Fruit fly (Drosophila melanogaster): ENCODE data around the gene CG10657.

The CG10657 gene

DNA sequence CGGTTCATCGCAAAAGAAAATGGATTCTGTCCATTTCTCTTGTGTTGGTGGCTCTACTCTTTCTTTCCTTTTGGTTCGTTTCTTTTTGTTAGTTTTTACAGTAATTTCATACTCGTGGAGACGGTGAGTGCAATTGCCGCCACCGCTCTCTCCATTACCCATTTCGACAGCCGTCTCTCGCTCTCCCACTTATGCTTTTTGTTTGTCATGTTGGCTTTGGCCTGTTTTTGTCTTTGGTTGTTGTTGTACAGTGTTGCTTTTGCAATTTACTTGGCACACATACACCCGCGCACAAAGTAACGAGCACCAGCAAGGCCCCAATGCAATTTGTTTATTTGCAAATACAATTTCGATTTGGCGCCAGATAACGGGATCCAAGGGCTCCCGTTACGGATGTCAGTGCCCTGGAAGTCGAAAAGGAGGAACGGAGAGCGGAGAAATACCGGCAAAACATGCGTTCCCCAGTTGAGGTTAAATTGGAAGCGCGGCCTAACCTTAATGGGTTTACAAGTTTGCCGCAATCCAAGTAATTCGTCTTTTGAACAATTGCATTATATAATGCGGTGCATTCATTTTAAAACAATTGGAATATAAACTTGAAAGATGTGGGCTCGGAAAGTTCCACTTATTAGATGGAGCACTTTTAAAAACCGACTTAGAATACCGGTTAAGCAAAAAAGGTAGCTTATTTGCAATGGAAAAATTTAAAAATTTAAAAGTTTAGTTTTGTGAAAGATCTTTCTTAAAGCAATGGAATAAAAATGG is 18.9 kb upstream of the CG10657 start (continued):
- TF ChIP-seq Ets96B (tag; optimal IDR thresholded peaks at IDR 0.05) (peak; percentile 73), CG11762 (GFP tag; optimal IDR thresholded peaks at IDR 0.05; ENCODE audit: insufficient read depth) (no peak), lz (GFP tag; optimal IDR thresholded peaks at IDR 0.05) (no peak), CG10669 (GFP tag; optimal IDR thresholded peaks at IDR 0.05) (peak; percentile 16), CG6792 (GFP tag; optimal IDR thresholded peaks at IDR 0.05) (peak; percentile 1), esn (GFP tag; optimal IDR thresholded peaks at IDR 0.05) (no peak), CG16779 (tag; optimal IDR thresholded peaks at IDR 0.05) (peak; percentile 93), cyc (GFP tag; optimal IDR thresholded peaks at IDR 0.05) (no peak), Eip75B (GFP tag; optimal IDR thresholded peaks at IDR 0.05) (peak; percentile 30), CG11294 (GFP tag; IDR thresholded peaks at IDR 0.05) (no peak; the same call in 1 of the 2 replicates), Smox (GFP tag; optimal IDR thresholded peaks at IDR 0.05) (no peak), dsx (GFP tag; optimal IDR thresholded peaks at IDR 0.05; ENCODE audit: poor library complexity, severe bottlenecking) (peak; percentile 83), CG8119 (GFP tag; IDR thresholded peaks at IDR 0.05) (peak; percentile 90), CG6808 (GFP tag; optimal IDR thresholded peaks at IDR 0.05) (peak; percentile 85), CG4318 (GFP tag; optimal IDR thresholded peaks at IDR 0.05) (no peak), CG3919 (GFP tag; optimal IDR thresholded peaks at IDR 0.05) (no peak), Sox15 (GFP tag; optimal IDR thresholded peaks at IDR 0.05) (no peak), CG8319 (GFP tag; optimal IDR thresholded peaks at IDR 0.05) (peak; percentile 1), CG34406 (GFP tag; optimal IDR thresholded peaks at IDR 0.05) (peak; percentile 29), salr (GFP tag; optimal IDR thresholded peaks at IDR 0.05) (peak; percentile 15 to 36), CG1621 (tag; optimal IDR thresholded peaks at IDR 0.05) (peak; percentile 64), Lpt (GFP tag; optimal IDR thresholded peaks at IDR 0.05) (peak; percentile 83), dac (GFP tag; optimal IDR thresholded peaks at IDR 0.05) (peak; percentile 55), OdsH (GFP tag; optimal IDR thresholded peaks at IDR 0.05) (no peak), topi (GFP tag; optimal IDR thresholded peaks at IDR 0.05) (no peak), CG6854 (GFP tag; optimal IDR thresholded peaks at IDR 0.05) (peak; percentile 44), Hr38 (GFP tag; optimal IDR thresholded peaks at IDR 0.05) (no peak), CG8632 (GFP tag; optimal IDR thresholded peaks at IDR 0.05) (no peak), vri (GFP tag; optimal IDR thresholded peaks at IDR 0.05) (peak; percentile 53), acj6 (GFP tag; optimal IDR thresholded peaks at IDR 0.05) (no peak), Met (GFP tag; optimal IDR thresholded peaks at IDR 0.05) (no peak), Ets21C (GFP tag; optimal IDR thresholded peaks at IDR 0.05) (no peak), net (GFP tag; optimal IDR thresholded peaks at IDR 0.05) (peak; percentile 54)

DNA sequence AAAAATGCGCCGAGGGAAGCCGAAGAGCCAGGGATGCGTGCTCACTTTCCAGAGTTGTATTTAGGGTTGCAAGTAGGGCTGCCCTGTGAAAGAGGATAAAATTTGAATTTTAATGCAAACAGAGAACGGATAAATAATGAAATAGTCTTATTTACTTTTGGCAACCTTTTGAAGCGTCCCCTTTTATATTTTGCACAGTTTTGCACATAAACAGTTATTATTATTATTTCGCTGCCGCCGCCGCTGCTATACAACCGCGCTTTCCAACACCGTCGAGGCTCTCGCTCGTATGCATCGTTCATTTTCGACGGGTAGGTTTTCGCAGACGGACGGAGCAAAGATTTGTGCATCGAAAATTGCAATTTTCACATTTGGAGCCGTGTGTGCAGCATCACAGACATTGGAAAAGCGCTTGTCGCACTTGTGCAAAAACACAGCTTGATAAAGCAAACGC is 17.8 kb upstream of the CG10657 start, which contains the start of the genes sti and tral:
Gene sti, minus strand, starts transcription at position 54 of the 454 bp plus-strand sequence.
Gene tral, plus strand, starts transcription at position 298 of the 454 bp plus-strand sequence.
- peak; percentile 29 for TF ChIP-seq CG9139 (GFP tag; optimal IDR thresholded peaks at IDR 0.05)
- TF ChIP-seq Eip93F (GFP tag; optimal IDR thresholded peaks at IDR 0.05), result peak; percentile 22
- TF ChIP-seq CG4318 (GFP tag; optimal IDR thresholded peaks at IDR 0.05), result peak; percentile 48
- peak; percentile 90 for TF ChIP-seq esn (GFP tag; optimal IDR thresholded peaks at IDR 0.05)
- peak; percentile 53 for TF ChIP-seq fd59A (GFP tag; optimal IDR thresholded peaks at IDR 0.05)
- peak; percentile 90 for TF ChIP-seq Hr4 (GFP tag; optimal IDR thresholded peaks at IDR 0.05)
- no peak; the same call in 1 of the 2 replicates for TF ChIP-seq CG15336 (GFP tag; IDR thresholded peaks at IDR 0.05)
- peak; percentile 87 for TF ChIP-seq OdsH (GFP tag; optimal IDR thresholded peaks at IDR 0.05)
- peak; percentile 68 for TF ChIP-seq CG6163 (GFP tag; IDR thresholded peaks at IDR 0.05)
- peak; percentile 93 for TF ChIP-seq CG31627 (GFP tag; optimal IDR thresholded peaks at IDR 0.05)
- peak; percentile 67 for TF ChIP-seq CG7368 (GFP tag; optimal IDR thresholded peaks at IDR 0.05)
- peak; percentile 35 for TF ChIP-seq CG6808 (GFP tag; optimal IDR thresholded peaks at IDR 0.05)
- TF ChIP-seq CG11762 (GFP tag; optimal IDR thresholded peaks at IDR 0.05; ENCODE audit: insufficient read depth), result no peak
- TF ChIP-seq CG6276 (GFP tag; optimal IDR thresholded peaks at IDR 0.05), result no peak
- peak; percentile 75 for TF ChIP-seq CG34406 (GFP tag; optimal IDR thresholded peaks at IDR 0.05)
- no peak for TF ChIP-seq Smox (GFP tag; optimal IDR thresholded peaks at IDR 0.05)
- peak; percentile 50 for TF ChIP-seq dac (GFP tag; optimal IDR thresholded peaks at IDR 0.05)
- TF ChIP-seq Lpt (GFP tag; optimal IDR thresholded peaks at IDR 0.05), result peak; percentile 38
- TF ChIP-seq spab (GFP tag; optimal IDR thresholded peaks at IDR 0.05), result no peak
- TF ChIP-seq CG6854 (GFP tag; optimal IDR thresholded peaks at IDR 0.05), result peak; percentile 44
- TF ChIP-seq Sox15 (GFP tag; optimal IDR thresholded peaks at IDR 0.05), result peak; percentile 82
- peak; percentile 84 for TF ChIP-seq CG8319 (GFP tag; optimal IDR thresholded peaks at IDR 0.05)
- TF ChIP-seq salr (GFP tag; optimal IDR thresholded peaks at IDR 0.05), result peak in 1 of 2 experiments; percentile 43
- TF ChIP-seq fkh (GFP tag; optimal IDR thresholded peaks at IDR 0.05), result peak; percentile 55
- TF ChIP-seq CG8119 (GFP tag; IDR thresholded peaks at IDR 0.05), result 0 out of 3 replicates have a peak, but pooled peaks have one; percentile 15
- TF ChIP-seq CG10631 (GFP tag; optimal IDR thresholded peaks at IDR 0.05), result peak; percentile 88
- peak; percentile 87 for TF ChIP-seq Sox14 (GFP tag; optimal IDR thresholded peaks at IDR 0.05)
- TF ChIP-seq eg (GFP tag; IDR thresholded peaks at IDR 0.05), result peak; percentile 69
- peak; percentile 87 for TF ChIP-seq Met (GFP tag; optimal IDR thresholded peaks at IDR 0.05)
- peak; percentile 84 for TF ChIP-seq topi (GFP tag; optimal IDR thresholded peaks at IDR 0.05)
